Worm (Caenorhabditis elegans): ENCODE data around the gene srh-2.

The srh-2 gene

ce11 chrV:687384-687783, 40.7 kb upstream of the srh-2 start, which contains the start of gene H25P19.1:
Gene H25P19.1 (plus strand): TSS chrV:687684.
- TF ChIP-seq unc-86 (tag; optimal IDR thresholded peaks at IDR 0.05) (no peak), T23F11.4 (GFP tag; optimal IDR thresholded peaks at IDR 0.05) (no peak), ceh-48 (tag; optimal IDR thresholded peaks at IDR 0.05) (peak; percentile 32), ceh-24 (tag; optimal IDR thresholded peaks at IDR 0.05) (no peak), hlh-15 (tag; optimal IDR thresholded peaks at IDR 0.05) (no peak), ceh-31 (tag; optimal IDR thresholded peaks at IDR 0.05) (no peak), fkh-6 (tag; optimal IDR thresholded peaks at IDR 0.05) (no peak), eyg-1 (tag; optimal IDR thresholded peaks at IDR 0.05) (no peak)

- TF ChIP-seq hlh-6 (tag; optimal IDR thresholded peaks at IDR 0.05) = no peak
- TF ChIP-seq ceh-9 (tag; optimal IDR thresholded peaks at IDR 0.05) = no peak
- no peak for TF ChIP-seq lim-6 (tag; optimal IDR thresholded peaks at IDR 0.05)
Measured at ce11 chrV:689538-689937, 38.6 kb upstream of the srh-2 start.

ce11 chrV:692720-693422, 35.2 kb upstream of the srh-2 start, which contains the start of gene srx-4:
Gene srx-4 (minus strand): TSS chrV:692770.
- no peak for TF ChIP-seq gmeb-2 (tag; optimal IDR thresholded peaks at IDR 0.05)
- TF ChIP-seq ceh-9 (tag; optimal IDR thresholded peaks at IDR 0.05) = no peak
- no peak for TF ChIP-seq ceh-18 (tag; optimal IDR thresholded peaks at IDR 0.05)
- no peak for TF ChIP-seq pax-1 (tag; optimal IDR thresholded peaks at IDR 0.05)
- TF ChIP-seq ttx-3 (tag; optimal IDR thresholded peaks at IDR 0.05) = no peak
- no peak for TF ChIP-seq sdc-2 (tag; optimal IDR thresholded peaks at IDR 0.05)
- TF ChIP-seq nhr-232 (tag; optimal IDR thresholded peaks at IDR 0.05) = no peak
- TF ChIP-seq ceh-14 (tag; optimal IDR thresholded peaks at IDR 0.05) = no peak
- TF ChIP-seq pqm-1 (tag; optimal IDR thresholded peaks at IDR 0.05) = no peak
- no peak for TF ChIP-seq nfya-1 (tag; optimal IDR thresholded peaks at IDR 0.05)
- TF ChIP-seq sox-4 (tag; optimal IDR thresholded peaks at IDR 0.05) = no peak
- TF ChIP-seq dmd-4 (tag; optimal IDR thresholded peaks at IDR 0.05; ENCODE audit: borderline replicate concordance) = no peak

ce11 chrV:694625-695024, 33.5 kb upstream of the srh-2 start, which contains the start of gene srj-53:
Gene srj-53 (minus strand): TSS chrV:694725.
- TF ChIP-seq pros-1 (tag; optimal IDR thresholded peaks at IDR 0.05) (no peak), pag-3 (tag; optimal IDR thresholded peaks at IDR 0.05; ENCODE audit: borderline replicate concordance) (no peak), ceh-6 (GFP tag; optimal IDR thresholded peaks at IDR 0.05) (no peak), nfya-1 (tag; optimal IDR thresholded peaks at IDR 0.05) (no peak), npax-4 (tag; optimal IDR thresholded peaks at IDR 0.05) (no peak), pha-2 (tag; optimal IDR thresholded peaks at IDR 0.05) (no peak), mec-3 (tag; optimal IDR thresholded peaks at IDR 0.05; ENCODE audit: borderline replicate concordance) (no peak), Y22D7AL.16 (tag; optimal IDR thresholded peaks at IDR 0.05) (no peak), tbx-2 (tag; optimal IDR thresholded peaks at IDR 0.05) (no peak), dmd-4 (tag; optimal IDR thresholded peaks at IDR 0.05; ENCODE audit: borderline replicate concordance) (no peak), nhr-232 (tag; optimal IDR thresholded peaks at IDR 0.05) (no peak), ceh-2 (tag; optimal IDR thresholded peaks at IDR 0.05) (no peak), ref-2 (tag; optimal IDR thresholded peaks at IDR 0.05) (no peak), madf-2 (tag; optimal IDR thresholded peaks at IDR 0.05) (no peak), ttx-3 (tag; optimal IDR thresholded peaks at IDR 0.05) (no peak), unc-3 (GFP tag; conservative IDR thresholded peaks at IDR 0.05) (no peak), unc-3 (tag; optimal IDR thresholded peaks at IDR 0.05) (no peak), odd-2 (tag; optimal IDR thresholded peaks at IDR 0.05) (no peak), elt-2 (tag; optimal IDR thresholded peaks at IDR 0.05) (no peak), unc-42 (tag; optimal IDR thresholded peaks at IDR 0.05) (no peak), F13H6.1 (tag; optimal IDR thresholded peaks at IDR 0.05) (no peak)

Data from whole organism, late embryonic.